Worm (Caenorhabditis elegans) whole organism, L4/young adult: ENCODE data around the gene gem-1.

ENCODE experiments used
- W03F9.2 ChIP-seq: fragments of 150-350 bp; optimal IDR thresholded peaks from 2 replicates; lab custom pipeline; 2014; ENCODE audit warnings: missing biosample characterization, missing genetic modification characterization
- dao-5 ChIP-seq: sonication (generic microtip); optimal IDR thresholded peaks from 2 replicates; lab custom pipeline; 2016; ENCODE audit warnings: missing genotype, missing genetic modification characterization, moderate library complexity, missing compliant biosample characterization
- him-1 ChIP-seq: sonication (generic microtip); optimal IDR thresholded peaks from 2 replicates; lab custom pipeline; 2016; ENCODE audit warnings: missing genotype, missing genetic modification reagents, missing genetic modification characterization, missing compliant biosample characterization

The gem-1 gene

DNA sequence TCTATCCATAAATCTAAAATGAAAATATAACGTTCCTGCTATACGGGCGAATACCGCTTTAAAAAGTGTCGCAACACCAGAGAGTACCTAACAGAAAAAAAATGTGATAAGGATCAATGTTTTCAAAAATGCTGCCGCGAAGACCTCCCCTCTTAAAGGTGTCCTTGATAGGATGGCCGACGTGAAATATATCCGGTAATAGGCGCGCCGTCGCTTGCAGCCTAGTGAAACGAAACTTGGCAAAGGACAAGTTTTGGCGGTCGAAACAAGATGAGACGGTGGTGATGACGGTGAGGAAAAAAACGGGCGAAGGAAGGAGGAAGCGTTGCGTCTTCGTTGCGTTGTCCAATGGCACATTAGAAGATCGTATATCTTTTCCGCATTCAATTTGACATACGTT, 12.0 kb upstream of the gem-1 start:
- TF ChIP-seq dao-5 (tag; lab: Kevin White, UChicago): no peak

DNA sequence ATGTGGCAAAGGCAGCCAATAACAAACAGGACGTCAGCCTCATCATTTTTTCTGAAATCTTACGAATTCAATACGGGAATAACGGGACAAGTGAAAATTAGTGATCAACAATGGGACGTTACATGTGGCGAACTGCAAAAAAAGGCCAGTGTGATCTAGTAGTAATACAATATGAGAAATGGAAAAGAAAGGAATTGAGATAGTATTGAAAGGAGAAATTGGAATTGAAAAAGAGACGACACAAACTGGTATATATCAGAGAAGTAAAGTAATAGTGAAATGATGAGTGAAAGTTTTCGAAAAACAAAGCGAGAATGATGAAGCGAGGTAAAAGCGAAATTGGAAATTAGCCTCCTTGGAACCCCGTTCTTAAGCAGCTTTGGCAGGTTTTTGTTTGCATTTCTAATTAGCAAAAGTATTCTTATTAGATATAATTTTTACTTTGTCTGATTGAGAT, 10.7 kb upstream of the gem-1 start, which contains the start of gene C49F8.3:
Gene C49F8.3 (minus strand): TSS at position 51 of the 457 bp plus-strand sequence.
- TF ChIP-seq W03F9.2 (tag; lab: Kevin White, UChicago): no peak
- no peak for TF ChIP-seq dao-5 (tag; lab: Kevin White, UChicago)
- no peak for TF ChIP-seq him-1

DNA sequence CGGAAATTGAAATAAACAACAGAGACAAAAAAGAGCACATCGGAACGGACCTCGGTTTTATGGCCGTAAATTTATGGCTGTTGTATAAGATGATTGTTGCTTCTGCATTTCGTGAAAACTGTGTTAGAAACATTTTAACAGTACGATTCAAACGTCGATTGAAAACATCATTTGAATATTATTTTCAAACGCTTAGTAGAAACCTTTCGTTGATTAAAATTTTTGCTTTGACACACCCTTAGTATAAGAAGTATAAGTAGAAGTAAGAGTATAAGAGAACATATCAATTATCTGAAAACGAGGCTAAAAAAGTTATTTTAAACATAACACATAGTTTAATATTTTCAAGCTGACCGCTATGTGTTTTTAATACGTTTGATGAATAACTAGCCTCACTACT, 8.0 kb upstream of the gem-1 start:
- TF ChIP-seq him-1 (no peak), W03F9.2 (tag; lab: Kevin White, UChicago) (no peak), dao-5 (tag; lab: Kevin White, UChicago) (no peak)

DNA sequence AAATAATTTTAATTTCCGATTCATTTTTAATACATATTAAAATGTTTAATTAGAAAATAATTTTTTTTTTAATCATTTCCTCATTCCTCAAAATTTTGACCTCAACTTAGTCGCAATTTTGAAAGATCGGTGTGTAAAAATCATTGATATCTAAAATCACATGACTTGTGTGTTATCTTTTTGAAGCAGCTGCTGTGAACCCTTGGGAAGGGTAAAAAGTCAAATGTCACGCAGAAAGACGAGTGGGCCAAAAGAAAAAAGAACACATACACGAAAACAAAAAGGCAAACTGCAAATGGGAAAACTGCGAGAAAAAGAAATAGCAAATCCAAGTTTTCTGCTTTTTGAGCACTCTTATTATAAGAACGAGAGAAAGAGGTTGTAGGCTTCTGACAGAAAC, 6.5 kb upstream of the gem-1 start:
- TF ChIP-seq W03F9.2 (tag; lab: Kevin White, UChicago): no peak
- no peak for TF ChIP-seq dao-5 (tag; lab: Kevin White, UChicago)
- no peak for TF ChIP-seq him-1

DNA sequence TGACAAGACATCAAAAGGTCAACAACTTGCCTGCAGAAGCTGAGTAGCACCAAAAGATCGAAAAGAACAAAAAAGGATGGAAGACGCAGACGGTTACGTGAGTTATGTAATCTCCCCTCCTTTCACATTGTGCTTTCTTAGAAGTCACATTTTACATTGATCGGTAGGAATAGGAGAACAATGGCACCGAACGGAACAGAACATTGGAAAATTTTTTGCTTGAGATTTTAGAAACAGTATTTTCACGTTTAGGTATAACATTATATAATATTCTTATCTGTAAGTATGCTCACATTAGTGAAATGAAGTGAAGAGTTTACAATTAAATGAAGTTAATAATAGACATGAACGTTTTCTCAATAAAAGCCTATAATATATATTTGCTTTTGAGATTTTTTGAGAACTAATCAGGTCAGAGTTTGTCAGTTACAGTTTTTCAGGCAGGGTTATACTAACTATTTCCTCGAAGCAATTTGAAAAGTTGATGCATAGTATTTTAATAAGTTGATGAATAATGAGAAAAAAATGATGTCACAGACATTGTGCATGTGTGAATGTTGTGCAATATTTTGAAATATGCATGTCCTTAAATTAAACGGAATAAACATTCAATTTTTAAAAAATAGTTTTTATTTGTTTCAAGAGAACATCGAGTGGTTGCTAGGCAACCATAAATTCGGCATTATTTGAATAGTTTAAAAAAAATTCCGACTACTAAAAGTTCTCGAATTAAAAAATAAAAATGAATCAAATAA, 4.4 kb upstream of the gem-1 start:
- TF ChIP-seq W03F9.2 (tag; lab: Kevin White, UChicago) (no peak), dao-5 (tag; lab: Kevin White, UChicago) (no peak)

DNA sequence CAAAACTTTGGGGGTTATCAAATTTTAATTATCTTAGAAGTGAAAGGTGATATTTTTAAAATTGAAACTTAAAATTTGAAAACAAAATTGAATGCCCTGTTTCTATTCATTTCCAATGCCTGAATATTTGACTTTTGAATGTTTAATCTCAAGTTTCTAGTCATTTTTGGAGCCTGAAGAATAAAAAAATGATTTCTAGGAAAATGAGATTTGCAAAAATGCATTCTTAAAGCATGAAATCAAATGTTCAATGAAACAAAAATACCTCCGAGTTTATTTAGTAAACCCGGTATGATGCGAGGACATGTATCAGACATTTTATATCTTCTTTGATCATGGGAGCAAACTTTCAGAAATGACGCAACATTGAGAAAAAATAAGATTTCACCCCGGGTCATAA, 2.3 kb upstream of the gem-1 start:
- TF ChIP-seq him-1: no peak
- no peak for TF ChIP-seq W03F9.2 (tag; lab: Kevin White, UChicago)
- TF ChIP-seq dao-5 (tag; lab: Kevin White, UChicago): no peak

DNA sequence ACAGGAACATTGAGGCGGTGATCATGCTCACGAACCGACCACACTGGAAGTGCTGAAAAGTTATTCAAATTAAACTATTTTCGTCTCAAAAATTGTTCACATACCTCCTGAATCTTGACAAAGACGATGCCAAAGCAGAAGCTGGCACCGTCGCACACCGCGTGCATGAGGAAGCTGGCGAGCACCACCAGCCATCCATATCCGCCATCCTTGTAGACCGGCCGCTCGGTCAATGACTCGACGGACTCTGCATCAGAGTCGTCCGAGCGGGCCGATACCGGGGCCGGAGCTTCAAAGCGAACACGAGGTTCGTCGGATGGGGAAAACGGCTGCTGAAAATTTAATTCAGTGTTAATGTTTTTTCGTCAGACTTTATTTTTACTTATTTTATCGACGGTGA, 607 bp downstream of the gem-1 start:
- TF ChIP-seq W03F9.2 (tag; lab: Kevin White, UChicago) (no peak), him-1 (no peak), dao-5 (tag; lab: Kevin White, UChicago) (no peak)

DNA sequence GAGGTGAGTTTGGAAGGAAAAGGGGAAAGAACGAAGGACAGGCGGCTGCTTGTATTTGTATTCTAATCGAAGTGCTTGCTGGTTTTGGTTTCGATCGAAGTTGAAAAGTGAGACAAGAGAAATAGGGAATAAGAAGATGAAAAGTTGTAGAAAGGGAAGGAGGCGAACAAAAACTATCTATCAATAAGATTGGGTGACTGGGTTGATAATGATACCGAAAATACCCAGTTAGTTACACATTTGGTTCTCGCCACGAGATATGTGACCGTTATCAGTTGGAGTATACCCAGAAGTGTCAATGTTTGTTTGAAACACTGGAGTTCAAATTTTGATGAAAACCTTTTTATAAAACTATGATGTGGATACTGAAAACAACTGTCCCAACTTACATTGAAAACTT, 8.5 kb downstream of the gem-1 start:
- no peak for TF ChIP-seq him-1
- TF ChIP-seq dao-5 (tag; lab: Kevin White, UChicago): no peak
- TF ChIP-seq W03F9.2 (tag; lab: Kevin White, UChicago): no peak

DNA sequence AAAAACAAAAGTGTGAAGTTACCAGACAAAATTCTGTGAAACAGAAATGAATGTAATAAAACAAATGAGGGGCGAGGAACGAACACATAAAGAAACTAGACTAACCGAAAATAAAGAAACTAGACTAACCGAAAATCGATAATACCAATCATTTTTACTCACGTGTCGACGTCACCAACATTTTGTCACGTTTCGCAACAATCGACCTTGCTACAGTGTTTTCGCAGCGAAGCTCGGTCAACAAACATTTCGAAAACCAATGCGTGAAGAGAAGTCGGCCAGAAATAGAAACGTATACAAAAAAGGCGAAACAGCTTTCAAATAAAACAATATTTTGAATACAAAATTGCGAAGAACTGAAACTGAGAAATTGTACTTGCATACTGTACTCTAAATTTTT, 9.8 kb downstream of the gem-1 start:
- TF ChIP-seq W03F9.2 (tag; lab: Kevin White, UChicago) (no peak), dao-5 (tag; lab: Kevin White, UChicago) (no peak), him-1 (no peak)

DNA sequence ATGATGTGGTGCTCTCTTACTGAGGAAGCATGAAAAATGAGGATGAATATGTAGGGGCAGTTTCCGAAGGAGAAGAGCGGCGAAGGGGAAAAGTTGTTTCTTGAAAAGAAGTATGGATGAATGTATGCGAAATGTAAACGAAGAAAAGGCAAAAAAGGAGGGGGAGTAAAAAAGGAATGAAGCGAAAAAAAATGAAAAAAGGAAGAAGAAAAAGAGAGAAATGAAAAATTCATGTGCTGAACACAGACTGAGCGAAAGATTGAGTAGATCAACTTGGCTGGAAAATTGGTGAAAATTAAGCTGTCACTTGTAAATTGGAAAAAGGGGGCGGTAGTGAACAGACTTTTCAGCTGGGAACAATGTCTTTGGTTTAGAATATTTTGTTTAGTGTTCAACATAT, 11.9 kb downstream of the gem-1 start, which contains the start of gene C49F8.1:
Gene C49F8.1 (minus strand): TSS at position 101 of the 400 bp plus-strand sequence.
- TF ChIP-seq him-1 (no peak), W03F9.2 (tag; lab: Kevin White, UChicago) (no peak), dao-5 (tag; lab: Kevin White, UChicago) (no peak)

DNA sequence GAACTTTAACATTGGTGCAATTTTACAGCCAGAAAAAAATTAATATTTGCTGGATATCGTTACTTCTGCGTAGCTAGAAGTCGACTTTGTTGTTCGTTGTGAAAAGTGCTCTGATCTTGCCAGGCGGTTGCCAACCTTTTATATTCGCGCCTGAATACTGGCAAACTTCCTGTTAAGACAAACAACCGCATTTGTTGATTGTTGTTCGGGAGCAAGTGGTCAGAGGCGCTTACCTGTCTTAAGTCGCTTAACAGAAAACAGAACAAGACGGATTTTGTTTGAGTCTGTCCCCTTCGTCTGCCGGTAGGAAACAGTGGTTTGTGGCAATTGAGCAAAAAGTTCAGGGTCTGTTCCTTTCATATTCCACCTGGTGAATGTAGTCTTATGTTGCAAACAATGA, 14.3 kb downstream of the gem-1 start, which contains the start of gene C49F8.15:
Gene C49F8.15 (minus strand): TSS at position 101 of the 400 bp plus-strand sequence.
- TF ChIP-seq him-1 (no peak), W03F9.2 (tag; lab: Kevin White, UChicago) (no peak), dao-5 (tag; lab: Kevin White, UChicago) (no peak)

DNA sequence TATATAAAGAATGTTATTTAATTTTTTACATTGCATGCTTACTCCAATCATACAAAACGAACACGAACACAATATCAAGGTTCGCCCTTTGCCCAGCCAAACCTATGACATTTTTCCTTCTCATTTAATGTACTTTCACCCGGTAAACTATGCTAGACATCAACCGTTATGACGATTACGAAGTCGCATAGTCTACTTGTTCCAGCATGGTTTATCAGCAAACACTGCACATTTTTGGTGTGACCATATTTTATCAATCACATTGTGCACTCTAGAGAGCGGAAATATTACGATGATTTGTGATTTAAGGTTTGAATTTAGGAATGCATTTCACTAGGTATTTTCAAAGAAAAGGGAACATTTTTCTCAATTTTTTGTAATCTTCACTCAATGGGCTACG, 16.2 kb downstream of the gem-1 start:
- TF ChIP-seq dao-5 (tag; lab: Kevin White, UChicago) (no peak), W03F9.2 (tag; lab: Kevin White, UChicago) (no peak), him-1 (no peak)

DNA sequence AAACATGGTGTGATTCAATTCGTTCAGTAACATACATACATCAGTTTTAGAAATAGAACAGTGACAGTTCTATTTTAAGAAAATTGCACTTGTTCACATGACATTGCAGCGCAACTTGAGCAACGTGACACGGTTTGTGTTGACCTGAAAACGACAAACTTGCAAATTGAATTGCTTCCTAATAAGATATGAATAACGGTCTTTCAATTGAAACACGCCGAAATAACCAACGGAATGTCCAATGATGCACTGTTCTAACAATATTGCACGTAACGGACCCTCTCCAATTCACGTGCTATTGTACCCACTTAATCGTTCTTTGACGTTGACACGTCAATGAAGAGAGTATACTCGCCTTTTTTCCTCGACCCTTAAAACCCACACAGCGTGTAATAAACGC, 17.0 kb downstream of the gem-1 start:
- TF ChIP-seq him-1: no peak
- TF ChIP-seq dao-5 (tag; lab: Kevin White, UChicago): no peak
- no peak for TF ChIP-seq W03F9.2 (tag; lab: Kevin White, UChicago)

DNA sequence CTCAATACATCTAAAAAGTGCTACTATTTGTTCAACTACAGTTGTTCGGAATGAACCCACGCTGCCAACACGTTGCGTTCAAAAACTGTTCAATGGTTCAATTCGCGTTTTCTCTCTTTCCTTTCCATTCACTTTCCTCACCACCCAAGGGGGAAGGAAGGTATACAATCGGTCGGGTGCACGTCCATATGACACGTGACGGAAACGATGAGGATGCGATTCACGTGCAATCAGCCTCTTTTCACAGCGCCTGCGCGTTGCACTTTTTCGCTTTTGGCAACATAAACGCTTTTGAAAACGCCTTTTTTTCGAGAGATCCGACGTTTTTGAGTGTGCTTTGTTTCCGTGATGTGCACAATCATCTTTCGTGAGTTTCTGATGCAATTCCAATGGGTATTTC, 18.2 kb downstream of the gem-1 start:
- no peak for TF ChIP-seq him-1
- no peak for TF ChIP-seq W03F9.2 (tag; lab: Kevin White, UChicago)
- no peak for TF ChIP-seq dao-5 (tag; lab: Kevin White, UChicago)

DNA sequence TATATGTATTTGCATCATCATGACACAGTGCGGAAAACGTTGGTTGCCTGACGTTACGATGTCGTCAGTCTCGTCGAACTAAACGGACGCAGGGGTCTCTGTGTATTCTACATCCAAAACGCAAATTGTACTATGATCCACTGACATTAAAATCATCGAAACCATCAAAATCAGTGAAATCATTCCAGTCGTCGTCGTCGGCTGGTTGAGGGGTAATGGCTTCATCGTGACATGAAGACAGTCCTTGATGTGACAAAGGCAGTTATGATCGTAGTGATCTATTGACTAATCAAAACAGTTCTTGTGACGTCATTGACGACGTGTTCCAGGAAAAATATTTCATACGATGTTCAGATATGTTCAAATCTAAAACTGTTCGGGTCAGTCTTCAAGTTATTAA, 19.1 kb downstream of the gem-1 start:
- TF ChIP-seq W03F9.2 (tag; lab: Kevin White, UChicago) (no peak), dao-5 (tag; lab: Kevin White, UChicago) (no peak), him-1 (no peak)
